Worm (Caenorhabditis elegans) whole organism, young adult: ENCODE data around the gene pqn-87.

Experiments
- B0336.3 ChIP-seq: fragments of 200-800 bp; sonication (Bioruptor generic); IDR thresholded peaks from 2 replicates; pipeline ENCODE4 v1.3.6; 2022; ENCODE audit warnings: missing genetic modification characterization, missing compliant biosample characterization
- C17E4.6 ChIP-seq: fragments of 200-800 bp; sonication (Bioruptor generic); IDR thresholded peaks from 2 replicates; pipeline ENCODE4 v1.3.6; 2022; ENCODE audit warnings: missing genetic modification reagents, missing genetic modification characterization, missing compliant biosample characterization
- D2030.7 ChIP-seq: fragments of 200-800 bp; sonication (Bioruptor generic); IDR thresholded peaks from 2 replicates; pipeline ENCODE4 v1.3.6; 2022; ENCODE audit warnings: missing genetic modification reagents, missing genetic modification characterization, missing compliant biosample characterization
- F39B2.1 ChIP-seq: fragments of 200-800 bp; sonication (Bioruptor generic); IDR thresholded peaks from 2 replicates; pipeline ENCODE4 v1.3.6; 2022; ENCODE audit warnings: missing genetic modification reagents, missing genetic modification characterization, missing compliant biosample characterization
- Y53F4B.3 ChIP-seq: fragments of 200-800 bp; sonication (Bioruptor generic); IDR thresholded peaks from 2 replicates; pipeline ENCODE4 v1.3.6; 2022; ENCODE audit warnings: missing genetic modification reagents, missing genetic modification characterization, missing compliant biosample characterization
- Y53G8AR.9 ChIP-seq: fragments of 200-800 bp; sonication (Bioruptor generic); conservative IDR thresholded peaks from 2 replicates; pipeline ENCODE4 v1.3.6; 2022; ENCODE audit warnings: missing genetic modification reagents, missing genetic modification characterization, missing compliant biosample characterization
- Y56A3A.18 ChIP-seq: fragments of 200-800 bp; sonication (Bioruptor generic); IDR thresholded peaks from 2 replicates; pipeline ENCODE4 v1.3.6; 2022; ENCODE audit warnings: missing genetic modification reagents, missing genetic modification characterization, missing compliant biosample characterization
- Y67H2A.10 ChIP-seq: fragments of 200-800 bp; sonication (Bioruptor generic); conservative IDR thresholded peaks from 2 replicates; pipeline ENCODE4 v1.3.6; 2022; ENCODE audit warnings: missing genetic modification reagents, missing genetic modification characterization, missing compliant biosample characterization
- Y95B8A.8 ChIP-seq: fragments of 200-800 bp; sonication (Bioruptor generic); IDR thresholded peaks from 2 replicates; pipeline ENCODE4 v1.3.6; 2022; ENCODE audit warnings: missing genetic modification reagents, missing genetic modification characterization, missing compliant biosample characterization
- ZK185.1 ChIP-seq: sonication (generic microtip); optimal IDR thresholded peaks from 2 replicates; lab custom pipeline; 2016; ENCODE audit warnings: mild to moderate bottlenecking, missing genetic modification characterization, missing compliant biosample characterization; ENCODE audit not compliant: poor library complexity, severe bottlenecking
- ama-1 ChIP-seq, 3 experiments: fragments of 150-350 bp in 1 of 3; sonication (generic microtip) in 2 of 3; optimal IDR thresholded peaks; 2 replicates each; lab custom pipeline; 2014 to 2018; ENCODE audit warnings: missing biosample characterization in 2 of 3, missing genetic modification characterization in 2 of 3, missing genetic modification reagents in 2 of 3
- athp-1 ChIP-seq: sonication (generic microtip); optimal IDR thresholded peaks from 2 replicates; lab custom pipeline; 2017; ENCODE audit warnings: mild to moderate bottlenecking, missing genetic modification characterization, missing compliant biosample characterization
- attf-3 ChIP-seq: fragments of 200-800 bp; sonication (Bioruptor generic); conservative IDR thresholded peaks from 2 replicates; pipeline ENCODE4 v1.3.6; 2022; ENCODE audit warnings: missing genetic modification reagents, missing genetic modification characterization, missing compliant biosample characterization
- bed-1 ChIP-seq: fragments of 200-800 bp; sonication (Bioruptor generic); IDR thresholded peaks from 2 replicates; pipeline ENCODE4 v1.3.6; 2022; ENCODE audit warnings: missing genetic modification reagents, missing genetic modification characterization, missing compliant biosample characterization
- cebp-1 ChIP-seq, 2 experiments: fragments of 200-800 bp in 1 of 2; sonication (Bioruptor generic) in 1 of 2; sonication (generic microtip) in 1 of 2; IDR thresholded peaks in 1 of 2; optimal IDR thresholded peaks in 1 of 2; 2 replicates each; pipeline versions ENCODE4 v1.3.6 to Lab custom; 2017 to 2022; ENCODE audit warnings: missing compliant biosample characterization in 2 of 2, missing genetic modification characterization in 2 of 2, mild to moderate bottlenecking in 1 of 2, missing genetic modification reagents in 1 of 2, moderate library complexity in 1 of 2
- ceh-100 ChIP-seq: fragments of 200-800 bp; sonication (Bioruptor generic); IDR thresholded peaks from 2 replicates; pipeline ENCODE4 v1.3.6; 2022; ENCODE audit warnings: missing genetic modification reagents, missing genetic modification characterization, missing compliant biosample characterization
- ceh-27 ChIP-seq: fragments of 200-800 bp; sonication (Bioruptor generic); optimal IDR thresholded peaks from 2 replicates; lab custom pipeline; 2018; ENCODE audit warnings: mild to moderate bottlenecking, missing genetic modification characterization, moderate library complexity, missing compliant biosample characterization
- ceh-40 ChIP-seq: fragments of 200-800 bp; sonication (Bioruptor generic); IDR thresholded peaks from 2 replicates; pipeline ENCODE4 v1.3.6; 2022; ENCODE audit warnings: missing genetic modification characterization, missing compliant biosample characterization
- fkh-3 ChIP-seq: sonication (generic microtip); optimal IDR thresholded peaks from 2 replicates; lab custom pipeline; 2016; ENCODE audit warnings: mild to moderate bottlenecking, missing genetic modification characterization, missing compliant biosample characterization
- lin-40 ChIP-seq: sonication (generic microtip); optimal IDR thresholded peaks from 2 replicates; lab custom pipeline; 2016; ENCODE audit warnings: missing genetic modification characterization, mild to moderate bottlenecking, missing compliant biosample characterization, missing genotype, missing genetic modification reagents
- lin-54 ChIP-seq: fragments of 200-800 bp; sonication (Bioruptor generic); optimal IDR thresholded peaks from 2 replicates; lab custom pipeline; 2018; ENCODE audit warnings: mild to moderate bottlenecking, missing genetic modification characterization, missing compliant biosample characterization
- lsl-1 ChIP-seq: fragments of 200-800 bp; sonication (Bioruptor generic); optimal IDR thresholded peaks from 2 replicates; lab custom pipeline; 2018; ENCODE audit warnings: mild to moderate bottlenecking, missing genetic modification characterization, moderate library complexity, missing compliant biosample characterization
- mel-28 ChIP-seq: sonication (generic microtip); optimal IDR thresholded peaks from 2 replicates; lab custom pipeline; 2016; ENCODE audit warnings: borderline replicate concordance, mild to moderate bottlenecking, missing genetic modification characterization, missing compliant biosample characterization
- nhr-179 ChIP-seq: sonication (generic microtip); optimal IDR thresholded peaks from 2 replicates; lab custom pipeline; 2016; ENCODE audit warnings: mild to moderate bottlenecking, missing genetic modification characterization, missing compliant biosample characterization
- nhr-80 ChIP-seq: sonication (generic microtip); optimal IDR thresholded peaks from 2 replicates; lab custom pipeline; 2016; ENCODE audit warnings: missing genetic modification characterization, missing compliant biosample characterization
- nhr-90 ChIP-seq: sonication (generic microtip); optimal IDR thresholded peaks from 2 replicates; lab custom pipeline; 2016; ENCODE audit warnings: missing genotype, mild to moderate bottlenecking, missing genetic modification characterization, missing compliant biosample characterization
- somi-1 ChIP-seq: fragments of 200-800 bp; sonication (Bioruptor generic); optimal IDR thresholded peaks from 2 replicates; lab custom pipeline; 2018; ENCODE audit warnings: mild to moderate bottlenecking, missing genetic modification characterization, missing compliant biosample characterization
- tbp1 ChIP-seq: fragments of 200-800 bp; sonication (Bioruptor generic); optimal IDR thresholded peaks from 2 replicates; lab custom pipeline; 2018; ENCODE audit warnings: mild to moderate bottlenecking, missing genetic modification characterization, missing compliant biosample characterization
- zfh-2 ChIP-seq: fragments of 200-800 bp; sonication (Bioruptor generic); conservative IDR thresholded peaks from 2 replicates; pipeline ENCODE4 v1.3.6; 2022; ENCODE audit warnings: missing genetic modification reagents, missing genetic modification characterization, missing compliant biosample characterization
- zim-3 ChIP-seq: sonication (generic microtip); optimal IDR thresholded peaks from 2 replicates; lab custom pipeline; 2017; ENCODE audit warnings: mild to moderate bottlenecking, missing genetic modification characterization, moderate library complexity, missing compliant biosample characterization
- ztf-18 ChIP-seq: sonication (generic microtip); optimal IDR thresholded peaks from 2 replicates; lab custom pipeline; 2016; ENCODE audit warnings: missing genotype, mild to moderate bottlenecking, missing genetic modification characterization, missing compliant biosample characterization
- ztf-22 ChIP-seq: fragments of 200-800 bp; sonication (Bioruptor generic); optimal IDR thresholded peaks from 2 replicates; lab custom pipeline; 2018; ENCODE audit warnings: mild to moderate bottlenecking, missing genetic modification characterization, moderate library complexity, missing compliant biosample characterization
- ztf-25 ChIP-seq: fragments of 200-800 bp; sonication (Bioruptor generic); IDR thresholded peaks from 2 replicates; pipeline ENCODE4 v1.3.6; 2022; ENCODE audit warnings: missing genetic modification reagents, missing genetic modification characterization, missing compliant biosample characterization
- ztf-28 ChIP-seq: fragments of 200-800 bp; sonication (Bioruptor generic); IDR thresholded peaks from 2 replicates; pipeline ENCODE4 v1.3.6; 2022; ENCODE audit warnings: missing genetic modification reagents, missing genetic modification characterization, missing compliant biosample characterization

pqn-87 gene

ce11 chrII:12264847-12265246 lies 40.0 kb upstream of the pqn-87 start:
- TF ChIP-seq Y56A3A.18 (GFP tag; lab: Robert Waterston, UW) = no peak
- TF ChIP-seq zfh-2 (GFP tag; lab: Robert Waterston, UW) = peak; percentile 66

ce11 chrII:12263971-12264554 lies 39.2 kb upstream of the pqn-87 start, which contains the start of gene faxc-1:
TSS of gene faxc-1 (plus strand) at chrII:12264192.
- TF ChIP-seq lin-54 (GFP tag; lab: Kevin White, UChicago) = no peak
- TF ChIP-seq Y53G8AR.9 = no peak
- no peak for TF ChIP-seq Y95B8A.8 (GFP tag; lab: Robert Waterston, UW)
- TF ChIP-seq F39B2.1 (GFP tag; lab: Robert Waterston, UW) = no peak
- TF ChIP-seq ztf-25 (GFP tag; lab: Robert Waterston, UW) = no peak
- no peak for TF ChIP-seq ZK185.1 (tag; lab: Kevin White, UChicago)
- no peak for TF ChIP-seq Y53F4B.3 (GFP tag; lab: Robert Waterston, UW)
- TF ChIP-seq mel-28 = no peak
- TF ChIP-seq Y67H2A.10 (GFP tag; lab: Robert Waterston, UW) = no peak
- no peak for TF ChIP-seq lsl-1
- no peak for TF ChIP-seq zim-3
- no peak for TF ChIP-seq B0336.3 (GFP tag; lab: Robert Waterston, UW)
- TF ChIP-seq somi-1 (GFP tag; lab: Kevin White, UChicago) = no peak
- no peak for TF ChIP-seq ztf-22 (GFP tag; lab: Kevin White, UChicago)
- no peak for TF ChIP-seq C17E4.6
- no peak for TF ChIP-seq ceh-40 (GFP tag; lab: Robert Waterston, UW)
- TF ChIP-seq ztf-28 (GFP tag; lab: Robert Waterston, UW) = no peak
- TF ChIP-seq zfh-2 (GFP tag; lab: Robert Waterston, UW) = no peak
- TF ChIP-seq nhr-90 (tag; lab: Kevin White, UChicago) = no peak
- TF ChIP-seq, all 124 proteins: peak for 0

ce11 chrII:12262567-12262966 lies 37.7 kb upstream of the pqn-87 start:
- TF ChIP-seq F39B2.1 (GFP tag; lab: Robert Waterston, UW) (0 out of 2 replicates have a peak, but pooled peaks have one; percentile 25), tbp1 (GFP tag; lab: Kevin White, UChicago) (no peak)

ce11 chrII:12261147-12261821 lies 36.4 kb upstream of the pqn-87 start:
- TF ChIP-seq athp-1 (tag; lab: Kevin White, UChicago) = no peak
- no peak for TF ChIP-seq nhr-80 (tag; lab: Kevin White, UChicago)
- no peak for TF ChIP-seq cebp-1 (GFP tag; IDR thresholded peaks at IDR 0.05; lab: Robert Waterston, UW)
- TF ChIP-seq cebp-1 (tag; optimal IDR thresholded peaks at IDR 0.05; lab: Kevin White, UChicago) = peak; percentile 9
- TF ChIP-seq bed-1 (GFP tag; lab: Robert Waterston, UW) = no peak
- TF ChIP-seq D2030.7 (GFP tag; lab: Robert Waterston, UW) = no peak
- no peak for TF ChIP-seq mel-28
- TF ChIP-seq zfh-2 (GFP tag; lab: Robert Waterston, UW) = peak; percentile 53; the same call in 1 of the 2 replicates
- no peak for TF ChIP-seq ceh-100 (GFP tag; lab: Robert Waterston, UW)
- TF ChIP-seq ztf-28 (GFP tag; lab: Robert Waterston, UW) = no peak
- peak; percentile 35 for TF ChIP-seq ceh-27 (GFP tag; lab: Kevin White, UChicago)
- TF ChIP-seq nhr-179 (tag; lab: Kevin White, UChicago) = no peak
- no peak for TF ChIP-seq fkh-3 (tag; lab: Kevin White, UChicago)
- no peak for TF ChIP-seq ama-1 (optimal IDR thresholded peaks at IDR 0.05; lab: Kevin White, UChicago)
- TF ChIP-seq ama-1 (GFP tag; optimal IDR thresholded peaks at IDR 0.05; lab: Kevin White, UChicago) = no peak
- no peak for TF ChIP-seq attf-3 (GFP tag; lab: Robert Waterston, UW)
- peak; percentile 11 for TF ChIP-seq lin-40 (tag; lab: Kevin White, UChicago)
- no peak for TF ChIP-seq ztf-18 (tag; lab: Kevin White, UChicago)
- TF ChIP-seq, all 124 proteins: peak for 4
